Fruit fly (Drosophila melanogaster): Measurements from ENCODE around the gene Setd3.

Gene Setd3

DNA sequence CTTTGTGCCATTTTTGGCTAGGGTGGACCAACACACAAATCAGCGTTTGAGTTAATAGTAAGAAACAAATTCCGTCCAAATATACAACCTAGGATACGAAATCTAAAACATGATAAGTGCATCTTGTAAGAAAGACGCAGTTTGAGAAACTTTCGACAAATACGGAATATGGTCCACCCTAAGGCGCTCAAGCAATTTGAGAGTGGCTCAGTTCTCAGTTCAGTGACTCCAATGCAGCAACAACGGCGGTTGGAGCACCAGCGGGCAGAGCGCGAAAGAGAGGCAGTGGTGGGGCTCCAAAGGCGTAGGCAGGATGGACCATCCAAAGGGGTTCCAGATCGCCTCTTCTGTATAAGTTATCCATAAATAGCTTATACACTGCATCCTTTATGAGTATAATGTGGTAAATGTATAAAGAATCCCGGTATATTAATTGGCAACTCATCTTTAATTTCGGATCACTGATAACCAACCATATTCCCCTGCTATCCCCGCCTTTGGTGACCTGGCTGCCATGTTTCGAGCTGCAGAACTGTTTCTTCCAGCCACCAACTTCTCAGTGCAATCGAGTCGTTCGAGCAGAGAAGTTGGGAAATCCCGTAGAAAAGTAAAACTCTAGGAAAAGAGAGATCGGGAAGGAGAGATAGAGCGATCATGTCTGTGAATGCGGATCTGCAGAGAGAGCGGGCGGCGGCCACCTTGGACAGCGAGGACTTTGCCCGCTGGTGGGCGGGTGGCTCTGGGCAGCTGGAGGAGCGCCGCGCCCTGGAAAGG, 1.0 kb upstream of the Setd3 start, which contains the start of gene CG4586 (continued):
- TF ChIP-seq Eip74EF (GFP tag; optimal IDR thresholded peaks at IDR 0.05): peak in 1 of 2 experiments; percentile 95
- TF ChIP-seq CG33213 (GFP tag; optimal IDR thresholded peaks at IDR 0.05): peak; percentile 97
- peak; percentile 87 for TF ChIP-seq gsb-n (tag; optimal IDR thresholded peaks at IDR 0.05)
- peak; percentile 93 for TF ChIP-seq grau (tag; optimal IDR thresholded peaks at IDR 0.05)
- peak; percentile 96 for TF ChIP-seq CG15269 (tag; optimal IDR thresholded peaks at IDR 0.05)
- TF ChIP-seq rib (GFP tag; IDR thresholded peaks at IDR 0.05): peak; percentile 96
- TF ChIP-seq Rfx (GFP tag; IDR thresholded peaks at IDR 0.05): peak; percentile 96
- peak; percentile 98 for TF ChIP-seq CG13296 (GFP tag; optimal IDR thresholded peaks at IDR 0.05)
- peak; percentile 91 for TF ChIP-seq CG17829 (tag; optimal IDR thresholded peaks at IDR 0.05)
- TF ChIP-seq lov (optimal IDR thresholded peaks at IDR 0.05): no peak
- TF ChIP-seq lov (GFP tag; IDR thresholded peaks at IDR 0.05): peak; percentile 95
- TF ChIP-seq Antp (GFP tag; optimal IDR thresholded peaks at IDR 0.05): peak; percentile 94
- TF ChIP-seq CG11085 (GFP tag; IDR thresholded peaks at IDR 0.05): peak; percentile 53; the same call in 1 of the 2 replicates
- TF ChIP-seq Scr (GFP tag; IDR thresholded peaks at IDR 0.05; ENCODE audit: partially characterized antibody): no peak
- peak; percentile 96 for TF ChIP-seq CG12299 (tag; optimal IDR thresholded peaks at IDR 0.05)
- peak; percentile 99 for TF ChIP-seq lab (GFP tag; optimal IDR thresholded peaks at IDR 0.05)
- peak; percentile 82 for TF ChIP-seq Gug (GFP tag; IDR thresholded peaks at IDR 0.05)
- TF ChIP-seq Atf-2 (GFP tag; optimal IDR thresholded peaks at IDR 0.05): peak; percentile 90
- peak; percentile 68 for TF ChIP-seq CG14667 (GFP tag; IDR thresholded peaks at IDR 0.05)
- TF ChIP-seq Lpt (GFP tag; optimal IDR thresholded peaks at IDR 0.05): no peak
- TF ChIP-seq otp (GFP tag; IDR thresholded peaks at IDR 0.05): peak; percentile 96
- peak; percentile 84 for TF ChIP-seq jumu (GFP tag; optimal IDR thresholded peaks at IDR 0.05)
- TF ChIP-seq HmgZ (tag; optimal IDR thresholded peaks at IDR 0.05): peak; percentile 97
- no peak for TF ChIP-seq ato (GFP tag; IDR thresholded peaks at IDR 0.05; ENCODE audit: partially characterized antibody)
- peak; percentile 93 for TF ChIP-seq CG8388 (GFP tag; optimal IDR thresholded peaks at IDR 0.05)
- TF ChIP-seq Jarid2 (GFP tag; optimal IDR thresholded peaks at IDR 0.05): peak; percentile 81
- peak; percentile 47 for TF ChIP-seq fd102C (GFP tag; optimal IDR thresholded peaks at IDR 0.05)
- peak; percentile 90 for TF ChIP-seq MBD-R2 (GFP tag; IDR thresholded peaks at IDR 0.05)
- no peak for TF ChIP-seq hth (optimal IDR thresholded peaks at IDR 0.05)
- TF ChIP-seq CG7745 (tag; optimal IDR thresholded peaks at IDR 0.05): no peak
- TF ChIP-seq ash1 (GFP tag; optimal IDR thresholded peaks at IDR 0.05): peak; percentile 91
- TF ChIP-seq Doc3 (GFP tag; IDR thresholded peaks at IDR 0.05; ENCODE audit: partially characterized antibody): no peak
- TF ChIP-seq stc (GFP tag; IDR thresholded peaks at IDR 0.05): peak; percentile 96
- peak; percentile 85 for TF ChIP-seq Atf3 (GFP tag; optimal IDR thresholded peaks at IDR 0.05)
- TF ChIP-seq Med (GFP tag): peak; percentile 100
- no peak; the same call in 1 of the 2 replicates for TF ChIP-seq Dref (GFP tag; IDR thresholded peaks at IDR 0.05)
- TF ChIP-seq ranshi (GFP tag; IDR thresholded peaks at IDR 0.05): peak; percentile 95
- TF ChIP-seq Bteb2 (GFP tag; optimal IDR thresholded peaks at IDR 0.05): peak; percentile 96
- TF ChIP-seq E2f2 (GFP tag; IDR thresholded peaks at IDR 0.05): peak; percentile 76
- TF ChIP-seq gcm (GFP tag; optimal IDR thresholded peaks at IDR 0.05): peak; percentile 95
- peak; percentile 95 for TF ChIP-seq cwo (GFP tag; optimal IDR thresholded peaks at IDR 0.05)
- TF ChIP-seq bsh (GFP tag; optimal IDR thresholded peaks at IDR 0.05): peak; percentile 95 to 99
- TF ChIP-seq Six4 (GFP tag; optimal IDR thresholded peaks at IDR 0.05): peak; percentile 96
- TF ChIP-seq CG10565 (GFP tag; optimal IDR thresholded peaks at IDR 0.05): peak; percentile 88
- TF ChIP-seq maf-S (GFP tag; optimal IDR thresholded peaks at IDR 0.05): peak; percentile 94
- peak; percentile 89 for TF ChIP-seq CG9876 (GFP tag; optimal IDR thresholded peaks at IDR 0.05)
- peak; percentile 94 for TF ChIP-seq CG16863 (GFP tag; optimal IDR thresholded peaks at IDR 0.05)
- peak; percentile 92 for TF ChIP-seq CG12155 (GFP tag; optimal IDR thresholded peaks at IDR 0.05)
- peak; percentile 82 for TF ChIP-seq GATAe (GFP tag; conservative IDR thresholded peaks at IDR 0.05)
